Fruit fly (Drosophila melanogaster): ENCODE results near the gene D19A.
A peak's percentile ranks its signal among the peaks of the same experiment; 100 is the strongest.

Gene D19A

dm6 chr3L:6215976-6216786, 27.3 kb upstream of the D19A start (continued):
- TF ChIP-seq CG18011 (GFP tag; optimal IDR thresholded peaks at IDR 0.05) (no peak), Elba2 (GFP tag; optimal IDR thresholded peaks at IDR 0.05) (no peak), pan (optimal IDR thresholded peaks at IDR 0.05) (no peak), pan (GFP tag; optimal IDR thresholded peaks at IDR 0.05 in 1 of 2, IDR thresholded peaks at IDR 0.05 in 1 of 2) (no peak), Neu2 (GFP tag; optimal IDR thresholded peaks at IDR 0.05; ENCODE audit: borderline replicate concordance) (no peak), CG2202 (tag; optimal IDR thresholded peaks at IDR 0.05) (peak; percentile 18), dimm (GFP tag; IDR thresholded peaks at IDR 0.05) (no peak), CG9437 (GFP tag; optimal IDR thresholded peaks at IDR 0.05) (no peak), CG18619 (GFP tag; optimal IDR thresholded peaks at IDR 0.05) (peak; percentile 42), CG2129 (GFP tag; IDR thresholded peaks at IDR 0.05; ENCODE audit: partially characterized antibody) (no peak), CG6272 (GFP tag; IDR thresholded peaks at IDR 0.05) (no peak), mirr (GFP tag; optimal IDR thresholded peaks at IDR 0.05) (peak; percentile 78), E2f1 (GFP tag; IDR thresholded peaks at IDR 0.05) (no peak), CG2678 (tag; optimal IDR thresholded peaks at IDR 0.05) (no peak), btn (GFP tag; optimal IDR thresholded peaks at IDR 0.05) (no peak), CG10565 (GFP tag; optimal IDR thresholded peaks at IDR 0.05) (no peak), dm (GFP tag; optimal IDR thresholded peaks at IDR 0.05) (peak; percentile 0), nom (GFP tag; optimal IDR thresholded peaks at IDR 0.05) (no peak), CG8388 (GFP tag; optimal IDR thresholded peaks at IDR 0.05) (no peak), CG1602 (GFP tag; optimal IDR thresholded peaks at IDR 0.05) (no peak), NC2α (GFP tag; optimal IDR thresholded peaks at IDR 0.05) (no peak), Xbp1 (GFP tag; optimal IDR thresholded peaks at IDR 0.05) (no peak), CG16813 (GFP tag; IDR thresholded peaks at IDR 0.05; ENCODE audit: partially characterized antibody) (no peak), CG10462 (GFP tag; optimal IDR thresholded peaks at IDR 0.05) (no peak), rib (GFP tag; IDR thresholded peaks at IDR 0.05) (no peak), prd (optimal IDR thresholded peaks at IDR 0.05) (no peak), prd (GFP tag; IDR thresholded peaks at IDR 0.05) (no peak), otp (GFP tag; IDR thresholded peaks at IDR 0.05) (0 out of 3 replicates have a peak, but pooled peaks have one; percentile 31), CG18599 (GFP tag; optimal IDR thresholded peaks at IDR 0.05) (no peak), CG12744 (GFP tag; optimal IDR thresholded peaks at IDR 0.05) (no peak), Hmx (GFP tag; optimal IDR thresholded peaks at IDR 0.05) (no peak), CG1792 (GFP tag; optimal IDR thresholded peaks at IDR 0.05) (no peak), MBD-R2 (GFP tag; IDR thresholded peaks at IDR 0.05) (no peak), B-H2 (GFP tag; optimal IDR thresholded peaks at IDR 0.05) (no peak), fd64A (GFP tag; optimal IDR thresholded peaks at IDR 0.05) (peak; percentile 81), CHES-1-like (GFP tag; optimal IDR thresholded peaks at IDR 0.05) (no peak), YL-1 (GFP tag; optimal IDR thresholded peaks at IDR 0.05) (no peak), Hr78 (GFP tag; optimal IDR thresholded peaks at IDR 0.05) (no peak), CG1832 (GFP tag; optimal IDR thresholded peaks at IDR 0.05) (no peak), cg (GFP tag; optimal IDR thresholded peaks at IDR 0.05) (peak; percentile 43), CG13287 (GFP tag; IDR thresholded peaks at IDR 0.05; ENCODE audit: partially characterized antibody) (no peak), exex (tag; optimal IDR thresholded peaks at IDR 0.05) (no peak), CG10959 (GFP tag; IDR thresholded peaks at IDR 0.05) (no peak), sens (GFP tag) (no peak), her (GFP tag; optimal IDR thresholded peaks at IDR 0.05) (no peak), zen (tag; optimal IDR thresholded peaks at IDR 0.05) (peak; percentile 58), CG8765 (GFP tag; IDR thresholded peaks at IDR 0.05) (no peak), CG13775 (GFP tag; optimal IDR thresholded peaks at IDR 0.05) (no peak), CG10274 (GFP tag; optimal IDR thresholded peaks at IDR 0.05) (peak; percentile 13), CG17829 (tag; optimal IDR thresholded peaks at IDR 0.05) (no peak)
